Fruit fly (Drosophila melanogaster) whole organism, prepupa: ENCODE data around the gene rumi.
A peak's percentile ranks its signal among the peaks of the same experiment; 100 is the strongest.

Experiments
- Blimp-1 ChIP-seq: fragments of 200-800 bp; sonication (Bioruptor generic); optimal IDR thresholded peaks from 3 replicates; lab custom pipeline; 2017; ENCODE audit warnings: missing biosample characterization, missing genetic modification characterization, mild to moderate bottlenecking, moderate library complexity, missing genetic modification reagents
- CG10631 ChIP-seq: fragments of 200-800 bp; sonication (Bioruptor generic); optimal IDR thresholded peaks from 2 replicates; lab custom pipeline; 2016; ENCODE audit warnings: missing biosample characterization, missing genetic modification characterization
- CG10669 ChIP-seq: fragments of 200-800 bp; sonication (Bioruptor generic); optimal IDR thresholded peaks from 3 replicates; lab custom pipeline; 2018; ENCODE audit warnings: missing biosample characterization, mild to moderate bottlenecking, missing genetic modification characterization, moderate library complexity
- CG11294 ChIP-seq: fragments of 200-800 bp; sonication (Bioruptor generic); IDR thresholded peaks from 2 replicates; pipeline ENCODE4 v1.3.6; 2022; ENCODE audit warnings: missing biosample characterization, missing genetic modification characterization
- CG11762 ChIP-seq: fragments of 200-800 bp; sonication (Bioruptor generic); optimal IDR thresholded peaks from 3 replicates; lab custom pipeline; 2016; ENCODE audit warnings: missing biosample characterization, missing genetic modification characterization; ENCODE audit not compliant: insufficient read depth
- CG11902 ChIP-seq: fragments of 200-800 bp; sonication (Bioruptor generic); optimal IDR thresholded peaks from 3 replicates; lab custom pipeline; 2016; ENCODE audit warnings: missing biosample characterization, missing genetic modification characterization
- CG15336 ChIP-seq: fragments of 200-800 bp; sonication (Bioruptor generic); IDR thresholded peaks from 2 replicates; pipeline ENCODE4 v1.3.6; 2022; ENCODE audit warnings: missing biosample characterization, missing genetic modification characterization
- CG1621 ChIP-seq: fragments of 200-800 bp; sonication (Bioruptor generic); optimal IDR thresholded peaks from 3 replicates; lab custom pipeline; 2018; ENCODE audit warnings: missing biosample characterization, mild to moderate bottlenecking, missing genetic modification characterization
- CG16779 ChIP-seq: fragments of 200-800 bp; sonication (Bioruptor generic); optimal IDR thresholded peaks from 3 replicates; lab custom pipeline; 2017; ENCODE audit warnings: missing biosample characterization, mild to moderate bottlenecking, missing genetic modification characterization
- CG32006 ChIP-seq: fragments of 200-800 bp; sonication (Bioruptor generic); optimal IDR thresholded peaks from 3 replicates; lab custom pipeline; 2017; ENCODE audit warnings: missing biosample characterization, mild to moderate bottlenecking, missing genetic modification characterization
- CG34406 ChIP-seq: fragments of 200-800 bp; sonication (Bioruptor generic); optimal IDR thresholded peaks from 3 replicates; lab custom pipeline; 2016; ENCODE audit warnings: missing biosample characterization, missing genetic modification characterization
- CG3919 ChIP-seq: fragments of 200-800 bp; sonication (Bioruptor generic); optimal IDR thresholded peaks from 3 replicates; lab custom pipeline; 2016; ENCODE audit warnings: missing biosample characterization, missing genetic modification characterization
- CG4318 ChIP-seq: fragments of 200-800 bp; sonication (Bioruptor generic); optimal IDR thresholded peaks from 3 replicates; lab custom pipeline; 2017; ENCODE audit warnings: missing biosample characterization, mild to moderate bottlenecking, missing genetic modification characterization
- CG6792 ChIP-seq: fragments of 200-800 bp; sonication (Bioruptor generic); optimal IDR thresholded peaks from 3 replicates; lab custom pipeline; 2016; ENCODE audit warnings: missing biosample characterization, missing genetic modification characterization
- CG6808 ChIP-seq: fragments of 200-800 bp; sonication (Bioruptor generic); optimal IDR thresholded peaks from 3 replicates; lab custom pipeline; 2017; ENCODE audit warnings: missing biosample characterization, missing genetic modification characterization, mild to moderate bottlenecking, moderate library complexity, missing genetic modification reagents
- CG6854 ChIP-seq: fragments of 200-800 bp; sonication (Bioruptor generic); optimal IDR thresholded peaks from 2 replicates; lab custom pipeline; 2017; ENCODE audit warnings: missing biosample characterization, mild to moderate bottlenecking, missing genetic modification characterization
- CG7368 ChIP-seq: fragments of 200-800 bp; sonication (Bioruptor generic); optimal IDR thresholded peaks from 3 replicates; lab custom pipeline; 2016; ENCODE audit warnings: missing biosample characterization, missing genetic modification characterization
- CG8119 ChIP-seq: fragments of 200-800 bp; sonication (Bioruptor generic); IDR thresholded peaks from 3 replicates; pipeline ENCODE4 v1.3.6; 2022; ENCODE audit warnings: missing biosample characterization, missing genetic modification characterization
- CG8319 ChIP-seq: fragments of 200-800 bp; sonication (Bioruptor generic); optimal IDR thresholded peaks from 3 replicates; lab custom pipeline; 2016; ENCODE audit warnings: missing biosample characterization, missing genetic modification characterization
- CG8632 ChIP-seq: fragments of 200-800 bp; sonication (Bioruptor generic); optimal IDR thresholded peaks from 3 replicates; lab custom pipeline; 2016; ENCODE audit warnings: missing biosample characterization, missing genetic modification characterization
- CG9139 ChIP-seq: fragments of 200-800 bp; sonication (Bioruptor generic); optimal IDR thresholded peaks from 3 replicates; lab custom pipeline; 2017; ENCODE audit warnings: missing biosample characterization, mild to moderate bottlenecking, missing genetic modification characterization
- Eip93F ChIP-seq: fragments of 200-800 bp; sonication (Bioruptor generic); optimal IDR thresholded peaks from 2 replicates; lab custom pipeline; 2016; ENCODE audit warnings: missing biosample characterization, mild to moderate bottlenecking, missing genetic modification characterization
- Ets21C ChIP-seq: fragments of 200-800 bp; sonication (Bioruptor generic); optimal IDR thresholded peaks from 3 replicates; lab custom pipeline; 2016; ENCODE audit warnings: missing biosample characterization, missing genetic modification characterization
- Ets96B ChIP-seq: fragments of 200-800 bp; optimal IDR thresholded peaks from 2 replicates; lab custom pipeline; 2019; ENCODE audit warnings: missing biosample characterization, mild to moderate bottlenecking, missing genetic modification characterization, moderate library complexity
- Gug ChIP-seq: fragments of 200-800 bp; sonication (Bioruptor generic); IDR thresholded peaks from 2 replicates; pipeline ENCODE4 v1.3.6; 2022; ENCODE audit warnings: missing biosample characterization, missing genetic modification characterization
- Hr39 ChIP-seq: fragments of 200-800 bp; sonication (Bioruptor generic); optimal IDR thresholded peaks from 2 replicates; lab custom pipeline; 2016; ENCODE audit warnings: missing biosample characterization, missing genetic modification characterization
- Hr4 ChIP-seq: fragments of 200-800 bp; sonication (Bioruptor generic); optimal IDR thresholded peaks from 3 replicates; lab custom pipeline; 2016; ENCODE audit warnings: missing biosample characterization, missing genetic modification characterization
- OdsH ChIP-seq: fragments of 200-800 bp; sonication (Bioruptor generic); optimal IDR thresholded peaks from 3 replicates; lab custom pipeline; 2016; ENCODE audit warnings: missing biosample characterization, missing genetic modification characterization
- Smox ChIP-seq: fragments of 200-800 bp; sonication (Bioruptor generic); optimal IDR thresholded peaks from 3 replicates; lab custom pipeline; 2016; ENCODE audit warnings: missing biosample characterization, missing genetic modification characterization
- Sox102F ChIP-seq: fragments of 200-800 bp; sonication (Bioruptor generic); optimal IDR thresholded peaks from 2 replicates; lab custom pipeline; 2016; ENCODE audit warnings: missing biosample characterization, mild to moderate bottlenecking, missing genetic modification characterization
- Sox14 ChIP-seq: fragments of 200-800 bp; sonication (Bioruptor generic); optimal IDR thresholded peaks from 3 replicates; lab custom pipeline; 2016; ENCODE audit warnings: missing biosample characterization, missing genetic modification characterization
- Sox15 ChIP-seq: fragments of 200-800 bp; sonication (Bioruptor generic); optimal IDR thresholded peaks from 3 replicates; lab custom pipeline; 2016; ENCODE audit warnings: missing biosample characterization, missing genetic modification characterization
- achi ChIP-seq: fragments of 200-800 bp; sonication (Bioruptor generic); optimal IDR thresholded peaks from 3 replicates; lab custom pipeline; 2016; ENCODE audit warnings: missing biosample characterization, missing genetic modification characterization
- acj6 ChIP-seq: fragments of 200-800 bp; sonication (Bioruptor generic); optimal IDR thresholded peaks from 3 replicates; lab custom pipeline; 2016; ENCODE audit warnings: missing biosample characterization, missing genetic modification characterization
- cyc ChIP-seq: fragments of 200-800 bp; sonication (Bioruptor generic); optimal IDR thresholded peaks from 3 replicates; lab custom pipeline; 2016; ENCODE audit warnings: missing biosample characterization, missing genetic modification characterization
- dac ChIP-seq: fragments of 200-800 bp; sonication (Bioruptor generic); optimal IDR thresholded peaks from 2 replicates; lab custom pipeline; 2017; ENCODE audit warnings: missing biosample characterization, mild to moderate bottlenecking, missing genetic modification characterization
- dsx ChIP-seq: fragments of 200-800 bp; optimal IDR thresholded peaks from 3 replicates; lab custom pipeline; 2019; ENCODE audit warnings: missing biosample characterization, mild to moderate bottlenecking, missing genetic modification characterization, moderate library complexity; ENCODE audit not compliant: poor library complexity, severe bottlenecking
- eg ChIP-seq: fragments of 200-800 bp; sonication (Bioruptor generic); IDR thresholded peaks from 3 replicates; pipeline ENCODE4 v1.3.6; 2022; ENCODE audit warnings: missing biosample characterization, missing genetic modification characterization
- fd59A ChIP-seq: fragments of 200-800 bp; sonication (Bioruptor generic); optimal IDR thresholded peaks from 2 replicates; lab custom pipeline; 2017; ENCODE audit warnings: missing biosample characterization, mild to moderate bottlenecking, missing genetic modification characterization, missing genetic modification reagents
- fd85E ChIP-seq: fragments of 200-800 bp; sonication (Bioruptor generic); optimal IDR thresholded peaks from 3 replicates; lab custom pipeline; 2016; ENCODE audit warnings: missing biosample characterization, missing genetic modification characterization
- fkh ChIP-seq: fragments of 200-800 bp; sonication (Bioruptor generic); optimal IDR thresholded peaks from 3 replicates; lab custom pipeline; 2017; ENCODE audit warnings: missing biosample characterization, mild to moderate bottlenecking, missing genetic modification characterization, moderate library complexity
- net ChIP-seq: fragments of 200-800 bp; sonication (Bioruptor generic); optimal IDR thresholded peaks from 3 replicates; lab custom pipeline; 2016; ENCODE audit warnings: missing biosample characterization, missing genetic modification characterization
- pdm3 ChIP-seq: fragments of 200-800 bp; sonication (Bioruptor generic); optimal IDR thresholded peaks from 3 replicates; lab custom pipeline; 2016; ENCODE audit warnings: missing biosample characterization, missing genetic modification characterization
- salr ChIP-seq, 2 experiments: fragments of 200-800 bp; sonication (Bioruptor generic); optimal IDR thresholded peaks; 3 replicates each; lab custom pipeline; 2016 to 2018; ENCODE audit warnings: missing biosample characterization in 2 of 2, missing genetic modification characterization in 2 of 2, mild to moderate bottlenecking in 1 of 2
- spab ChIP-seq: fragments of 200-800 bp; sonication (Bioruptor generic); optimal IDR thresholded peaks from 2 replicates; lab custom pipeline; 2017; ENCODE audit warnings: missing biosample characterization, mild to moderate bottlenecking, missing genetic modification characterization, missing genetic modification reagents
- ss ChIP-seq, 2 experiments: fragments of 200-800 bp; sonication (Bioruptor generic); optimal IDR thresholded peaks; 2 replicates in 1 of 2; 3 replicates in 1 of 2; lab custom pipeline; 2017 to 2018; ENCODE audit warnings: mild to moderate bottlenecking in 2 of 2, missing biosample characterization in 2 of 2, missing genetic modification characterization in 2 of 2, moderate library complexity in 1 of 2
- svp ChIP-seq: fragments of 200-800 bp; sonication (Bioruptor generic); peaks from one replicate; lab custom pipeline; 2016; ENCODE audit warnings: missing biosample characterization, missing genetic modification characterization
- topi ChIP-seq: fragments of 200-800 bp; sonication (Bioruptor generic); optimal IDR thresholded peaks from 3 replicates; lab custom pipeline; 2016; ENCODE audit warnings: missing biosample characterization, missing genetic modification characterization
- vri ChIP-seq: fragments of 200-800 bp; sonication (Bioruptor generic); optimal IDR thresholded peaks from 3 replicates; lab custom pipeline; 2016; ENCODE audit warnings: missing biosample characterization, mild to moderate bottlenecking, missing genetic modification characterization

The rumi gene

DNA sequence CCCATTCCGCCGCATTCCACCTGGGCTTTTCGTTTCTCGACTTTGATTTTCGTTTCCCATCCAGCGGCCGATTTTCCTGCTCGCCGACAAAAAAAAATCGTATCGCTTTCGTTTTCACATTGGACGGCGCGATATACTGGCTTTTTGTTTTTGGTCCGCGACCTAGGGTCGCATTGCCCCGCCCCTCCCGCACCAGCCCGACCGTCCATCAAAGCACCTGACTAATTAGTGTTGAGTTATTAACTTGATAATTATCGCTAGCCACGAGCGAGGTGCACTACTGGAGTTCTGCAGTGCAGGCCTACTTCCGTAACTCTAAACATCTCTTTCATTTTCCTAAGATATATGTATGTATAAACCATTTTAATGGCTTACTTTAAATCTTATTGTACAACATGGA, 1.3 kb upstream of the rumi start:
- TF ChIP-seq CG1621 (no peak), CG4318 (no peak), svp (peak; percentile 69), salr (GFP tag; optimal IDR thresholded peaks at IDR 0.05; lab: Kevin White, UChicago) (no peak), CG9139 (GFP tag; lab: Kevin White, UChicago) (no peak), CG34406 (GFP tag; lab: Kevin White, UChicago) (no peak)
- TF ChIP-seq, all 60 proteins: peak for 1

DNA sequence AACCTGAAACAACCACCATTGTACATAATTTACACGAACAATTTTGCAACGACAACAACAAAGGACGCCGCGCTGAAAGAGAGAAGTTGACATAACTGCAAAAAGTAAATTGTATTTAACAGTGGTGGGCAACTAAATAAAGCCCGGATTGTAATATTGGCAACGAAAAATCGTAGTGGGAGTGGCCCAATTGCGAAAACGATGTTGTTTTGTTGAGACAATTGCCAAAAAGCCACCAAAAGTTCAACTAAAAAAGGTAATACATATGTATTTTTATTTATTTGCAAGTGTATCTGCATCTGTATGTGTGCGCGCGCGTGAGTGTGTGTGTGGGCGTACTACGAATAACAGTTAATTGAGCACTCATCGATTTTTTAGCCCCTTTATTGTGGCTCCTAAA, 714 bp upstream of the rumi start:
- TF ChIP-seq CG6808 (GFP tag; lab: Kevin White, UChicago) (no peak), acj6 (GFP tag; lab: Kevin White, UChicago) (peak; percentile 40), CG6854 (GFP tag; lab: Kevin White, UChicago) (no peak), CG15336 (peak; percentile 64; the same call in 1 of the 2 replicates), fd59A (no peak), Smox (GFP tag; lab: Kevin White, UChicago) (peak; percentile 6), CG3919 (GFP tag; lab: Kevin White, UChicago) (no peak), CG7368 (peak; percentile 42), CG10669 (GFP tag; lab: Kevin White, UChicago) (peak; percentile 27), CG11294 (GFP tag; lab: Robert Waterston, UW) (no peak), eg (peak; percentile 62; the same call in 2 of the 3 replicates), dsx (GFP tag; lab: Kevin White, UChicago) (no peak), spab (no peak), CG8319 (peak; percentile 6), Sox14 (GFP tag; lab: Kevin White, UChicago) (peak; percentile 17), dac (GFP tag; lab: Kevin White, UChicago) (peak; percentile 16), topi (peak; percentile 9), CG10631 (GFP tag; lab: Kevin White, UChicago) (no peak), salr (GFP tag; optimal IDR thresholded peaks at IDR 0.05; lab: Kevin White, UChicago) (no peak), Ets21C (GFP tag; lab: Kevin White, UChicago) (peak; percentile 15), CG8632 (GFP tag; lab: Kevin White, UChicago) (no peak), CG8119 (GFP tag; lab: Robert Waterston, UW) (peak; percentile 53; the same call in 2 of the 3 replicates), Gug (GFP tag; lab: Robert Waterston, UW) (peak; percentile 47; the same call in 1 of the 2 replicates), Hr4 (GFP tag; lab: Kevin White, UChicago) (peak; percentile 64), svp (peak; percentile 65), net (GFP tag; lab: Kevin White, UChicago) (no peak), Ets96B (tag; lab: Kevin White, UChicago) (peak; percentile 18), CG9139 (GFP tag; lab: Kevin White, UChicago) (no peak), fkh (GFP tag; lab: Kevin White, UChicago) (peak; percentile 9), CG11762 (peak; percentile 42), CG4318 (no peak), Sox15 (GFP tag; lab: Kevin White, UChicago) (no peak), CG16779 (no peak), cyc (GFP tag; lab: Kevin White, UChicago) (peak; percentile 20), vri (GFP tag; lab: Kevin White, UChicago) (peak; percentile 39), CG34406 (GFP tag; lab: Kevin White, UChicago) (peak; percentile 2), ss (GFP tag; optimal IDR thresholded peaks at IDR 0.05; lab: Kevin White, UChicago) (no peak), Eip93F (GFP tag; lab: Kevin White, UChicago) (no peak), CG6792 (GFP tag; lab: Kevin White, UChicago) (peak; percentile 29), Hr39 (GFP tag; lab: Kevin White, UChicago) (peak; percentile 29), CG11902 (GFP tag; lab: Kevin White, UChicago) (no peak), Blimp-1 (GFP tag; lab: Kevin White, UChicago) (no peak), Sox102F (GFP tag; lab: Kevin White, UChicago) (peak; percentile 26), pdm3 (GFP tag; lab: Kevin White, UChicago) (peak; percentile 55), OdsH (GFP tag; lab: Kevin White, UChicago) (peak; percentile 45), fd85E (GFP tag; lab: Kevin White, UChicago) (no peak), achi (peak; percentile 15), CG32006 (peak; percentile 54)
